Worm (Caenorhabditis elegans) whole organism, L3 larva: ENCODE data around the gene sqt-3.
A peak's percentile ranks its signal among the peaks of the same experiment; 100 is the strongest.

Experiments
- R02D3.7 ChIP-seq: fragments of 150-350 bp; optimal IDR thresholded peaks from 2 replicates; lab custom pipeline; 2014; ENCODE audit warnings: missing biosample characterization, missing genetic modification characterization
- ZK546.5 ChIP-seq: sonication (generic microtip); optimal IDR thresholded peaks from 2 replicates; lab custom pipeline; 2017; ENCODE audit warnings: missing biosample characterization, missing genetic modification characterization
- aly-2 ChIP-seq: fragments of 150-350 bp; optimal IDR thresholded peaks from 2 replicates; lab custom pipeline; 2014; ENCODE audit warnings: missing biosample characterization, missing genetic modification characterization
- ama-1 ChIP-seq: fragments of 150-350 bp; optimal IDR thresholded peaks from 2 replicates; lab custom pipeline; 2018
- ceh-16 ChIP-seq: sonication (generic microtip); optimal IDR thresholded peaks from 2 replicates; lab custom pipeline; 2017; ENCODE audit warnings: missing biosample characterization, missing genetic modification characterization
- ceh-28 ChIP-seq: fragments of 150-350 bp; optimal IDR thresholded peaks from 2 replicates; lab custom pipeline; 2014; ENCODE audit warnings: missing biosample characterization, missing genetic modification reagents, missing genetic modification characterization
- ceh-82 ChIP-seq: fragments of 150-350 bp; optimal IDR thresholded peaks from 2 replicates; lab custom pipeline; 2014; ENCODE audit warnings: missing biosample characterization, missing genetic modification characterization
- ceh-9 ChIP-seq: sonication (generic microtip); optimal IDR thresholded peaks from 2 replicates; lab custom pipeline; 2018; ENCODE audit warnings: missing biosample characterization, missing genetic modification characterization
- daf-12 ChIP-seq: fragments of 150-350 bp; optimal IDR thresholded peaks from 2 replicates; lab custom pipeline; 2014; ENCODE audit warnings: missing biosample characterization, missing genetic modification reagents, missing genetic modification characterization
- egl-27 ChIP-seq: sonication (generic microtip); optimal IDR thresholded peaks from 4 replicates; lab custom pipeline; 2017; ENCODE audit warnings: missing biosample characterization, missing genetic modification reagents, missing genetic modification characterization
- egl-5 ChIP-seq: fragments of 150-350 bp; optimal IDR thresholded peaks from 2 replicates; lab custom pipeline; 2017; ENCODE audit warnings: missing biosample characterization, missing genetic modification reagents, missing genetic modification characterization, inconsistent platforms
- elt-1 ChIP-seq: fragments of 150-350 bp; optimal IDR thresholded peaks from 2 replicates; lab custom pipeline; 2014; ENCODE audit warnings: missing biosample characterization, missing genetic modification characterization
- elt-2 ChIP-seq: sonication (generic microtip); optimal IDR thresholded peaks from 2 replicates; lab custom pipeline; 2016; ENCODE audit warnings: missing genetic modification reagents, mild to moderate bottlenecking, missing genetic modification characterization, missing compliant biosample characterization
- elt-3 ChIP-seq, 3 experiments: fragments of 150-350 bp in 1 of 3; sonication (generic microtip) in 2 of 3; optimal IDR thresholded peaks; 2 replicates in 2 of 3; 4 replicates in 1 of 3; lab custom pipeline; 2014 to 2017; ENCODE audit warnings: missing biosample characterization in 3 of 3, missing genetic modification characterization in 3 of 3
- eor-1 ChIP-seq, 2 experiments: fragments of 150-350 bp; optimal IDR thresholded peaks; 2 replicates each; lab custom pipeline; 2014 to 2018; ENCODE audit warnings: missing biosample characterization in 2 of 2, missing genetic modification characterization in 2 of 2
- fkh-10 ChIP-seq: sonication (generic microtip); optimal IDR thresholded peaks from 2 replicates; lab custom pipeline; 2017; ENCODE audit warnings: missing biosample characterization, missing genetic modification reagents, missing genetic modification characterization
- fkh-2 ChIP-seq: fragments of 150-350 bp; optimal IDR thresholded peaks from 2 replicates; lab custom pipeline; 2014; ENCODE audit warnings: missing biosample characterization, missing genetic modification reagents, missing genetic modification characterization
- fos-1 ChIP-seq: fragments of 150-350 bp; optimal IDR thresholded peaks from 2 replicates; lab custom pipeline; 2014; ENCODE audit warnings: missing biosample characterization, missing genetic modification characterization
- hmg-11 ChIP-seq: sonication (generic microtip); optimal IDR thresholded peaks from 2 replicates; lab custom pipeline; 2016; ENCODE audit warnings: missing genetic modification characterization, missing compliant biosample characterization
- jun-1 ChIP-seq: fragments of 150-350 bp; optimal IDR thresholded peaks from 2 replicates; lab custom pipeline; 2014; ENCODE audit warnings: missing biosample characterization, missing genetic modification reagents, missing genetic modification characterization
- lin-15B ChIP-seq: fragments of 150-350 bp; optimal IDR thresholded peaks from 2 replicates; lab custom pipeline; 2014; ENCODE audit warnings: missing biosample characterization, missing genetic modification characterization
- lin-39 ChIP-seq: fragments of 150-350 bp; optimal IDR thresholded peaks from 2 replicates; lab custom pipeline; 2018; ENCODE audit warnings: missing biosample characterization, missing genetic modification reagents, missing genetic modification characterization
- lsy-12 ChIP-seq: sonication (generic microtip); optimal IDR thresholded peaks from 2 replicates; lab custom pipeline; 2016; ENCODE audit warnings: mild to moderate bottlenecking, missing genetic modification characterization, missing compliant biosample characterization
- mdl-1 ChIP-seq: fragments of 150-350 bp; optimal IDR thresholded peaks from 2 replicates; lab custom pipeline; 2014; ENCODE audit warnings: missing biosample characterization, missing genetic modification characterization
- mml-1 ChIP-seq: fragments of 150-350 bp; sonication (generic microtip); optimal IDR thresholded peaks from 3 replicates; lab custom pipeline; 2014; ENCODE audit warnings: missing biosample characterization, missing genetic modification characterization
- nfya-1 ChIP-seq: sonication (generic microtip); optimal IDR thresholded peaks from 2 replicates; lab custom pipeline; 2017; ENCODE audit warnings: missing genetic modification characterization, mild to moderate bottlenecking, missing compliant biosample characterization, antibody characterized with exemption, moderate library complexity; ENCODE audit not compliant: insufficient read depth
- nhr-11 ChIP-seq: fragments of 150-350 bp; optimal IDR thresholded peaks from 2 replicates; lab custom pipeline; 2014; ENCODE audit warnings: missing biosample characterization, missing genetic modification characterization
- nhr-12 ChIP-seq: fragments of 150-350 bp; optimal IDR thresholded peaks from 2 replicates; lab custom pipeline; 2014; ENCODE audit warnings: missing biosample characterization, missing genetic modification characterization
- nhr-23 ChIP-seq: fragments of 150-350 bp; optimal IDR thresholded peaks from 2 replicates; lab custom pipeline; 2014; ENCODE audit warnings: missing biosample characterization, missing genetic modification reagents, missing genetic modification characterization
- nhr-237 ChIP-seq: fragments of 150-350 bp; optimal IDR thresholded peaks from 2 replicates; lab custom pipeline; 2014; ENCODE audit warnings: missing biosample characterization, missing genetic modification characterization
- nhr-25 ChIP-seq: sonication (generic microtip); optimal IDR thresholded peaks from 2 replicates; lab custom pipeline; 2017; ENCODE audit warnings: missing biosample characterization, missing genetic modification characterization
- nhr-28 ChIP-seq: fragments of 150-350 bp; optimal IDR thresholded peaks from 2 replicates; lab custom pipeline; 2014; ENCODE audit warnings: missing biosample characterization, missing genetic modification characterization
- nhr-43 ChIP-seq: sonication (generic microtip); optimal IDR thresholded peaks from 2 replicates; lab custom pipeline; 2016; ENCODE audit warnings: mild to moderate bottlenecking, missing genetic modification characterization, missing compliant biosample characterization; ENCODE audit not compliant: poor library complexity, severe bottlenecking
- nhr-67 ChIP-seq: fragments of 150-350 bp; optimal IDR thresholded peaks from 2 replicates; lab custom pipeline; 2014; ENCODE audit warnings: missing biosample characterization, missing genetic modification characterization
- nhr-76 ChIP-seq: fragments of 150-350 bp; sonication (generic microtip); optimal IDR thresholded peaks from 5 replicates; lab custom pipeline; 2014; ENCODE audit warnings: missing biosample characterization, missing genetic modification characterization
- nhr-77 ChIP-seq: fragments of 150-350 bp; optimal IDR thresholded peaks from 2 replicates; lab custom pipeline; 2014; ENCODE audit warnings: missing biosample characterization, missing genetic modification characterization
- pha-4 ChIP-seq: fragments of 150-350 bp; optimal IDR thresholded peaks from 2 replicates; lab custom pipeline; 2014; ENCODE audit warnings: missing biosample characterization, missing genetic modification reagents, missing genetic modification characterization
- pqm-1 ChIP-seq: fragments of 150-350 bp; optimal IDR thresholded peaks from 2 replicates; lab custom pipeline; 2017; ENCODE audit warnings: missing biosample characterization, missing genetic modification characterization, inconsistent platforms
- sea-2 ChIP-seq: fragments of 150-350 bp; sonication (generic microtip); optimal IDR thresholded peaks from 4 replicates; lab custom pipeline; 2014; ENCODE audit warnings: missing biosample characterization, missing genetic modification reagents, missing genetic modification characterization
- skn-1 ChIP-seq: fragments of 150-350 bp; optimal IDR thresholded peaks from 2 replicates; lab custom pipeline; 2014; ENCODE audit warnings: missing biosample characterization, missing genetic modification characterization
- snpc-4 ChIP-seq: fragments of 150-350 bp; optimal IDR thresholded peaks from 2 replicates; lab custom pipeline; 2014; ENCODE audit warnings: missing biosample characterization, missing genetic modification characterization
- tbx-2 ChIP-seq: sonication (generic microtip); optimal IDR thresholded peaks from 2 replicates; lab custom pipeline; 2016; ENCODE audit warnings: mild to moderate bottlenecking, missing genetic modification characterization, missing compliant biosample characterization
- unc-39 ChIP-seq: sonication (generic microtip); optimal IDR thresholded peaks from 4 replicates; lab custom pipeline; 2017; ENCODE audit warnings: missing biosample characterization, missing genetic modification characterization
- unc-62 ChIP-seq: fragments of 150-350 bp; sonication (generic microtip); optimal IDR thresholded peaks from 4 replicates; lab custom pipeline; 2014; ENCODE audit warnings: missing biosample characterization, missing genetic modification reagents, missing genetic modification characterization
- zag-1 ChIP-seq: fragments of 150-350 bp; optimal IDR thresholded peaks from 2 replicates; lab custom pipeline; 2014; ENCODE audit warnings: missing biosample characterization, missing genetic modification characterization
- ztf-11 ChIP-seq: fragments of 150-350 bp; optimal IDR thresholded peaks from 2 replicates; lab custom pipeline; 2014; ENCODE audit warnings: missing biosample characterization, missing genetic modification characterization
- ztf-4 ChIP-seq: fragments of 150-350 bp; optimal IDR thresholded peaks from 2 replicates; lab custom pipeline; 2014; ENCODE audit warnings: missing biosample characterization, missing genetic modification characterization

The sqt-3 gene

ce11 chrV:12317894-12318553 lies 34.5 kb upstream of the sqt-3 start, which contains the start of the genes R04F11.5 and R04F11.2:
R04F11.5 (minus strand) TSS chrV:12318019.
R04F11.2 (plus strand) TSS chrV:12318381.
- TF ChIP-seq mml-1 (tag; lab: Kevin White, UChicago) (no peak), nhr-25 (tag; lab: Kevin White, UChicago) (peak; percentile 80), unc-62 (no peak), ztf-4 (tag; lab: Kevin White, UChicago) (no peak), pha-4 (tag; lab: Kevin White, UChicago) (peak; percentile 93), nhr-67 (tag; lab: Kevin White, UChicago) (no peak), hmg-11 (tag; lab: Kevin White, UChicago) (peak; percentile 85), jun-1 (tag; lab: Kevin White, UChicago) (no peak), nhr-77 (tag; lab: Kevin White, UChicago) (no peak), lin-15B (tag; lab: Kevin White, UChicago) (peak; percentile 86), nhr-76 (tag; lab: Kevin White, UChicago) (no peak), nfya-1 (tag; lab: Kevin White, UChicago) (peak; percentile 94), aly-2 (no peak), ama-1 (lab: Kevin White, UChicago) (peak; percentile 51), pqm-1 (tag; lab: Kevin White, UChicago) (no peak), ceh-9 (no peak), ztf-11 (no peak), ZK546.5 (no peak), nhr-28 (tag; lab: Kevin White, UChicago) (no peak), fkh-2 (tag; lab: Kevin White, UChicago) (no peak), tbx-2 (tag; lab: Kevin White, UChicago) (no peak), R02D3.7 (tag; lab: Kevin White, UChicago) (peak; percentile 41), sea-2 (GFP tag; lab: Kevin White, UChicago) (no peak), nhr-11 (tag; lab: Kevin White, UChicago) (no peak), nhr-12 (tag; lab: Kevin White, UChicago) (no peak), lin-39 (tag; lab: Kevin White, UChicago) (peak; percentile 79), skn-1 (tag; lab: Kevin White, UChicago) (no peak), zag-1 (no peak), nhr-237 (tag; lab: Kevin White, UChicago) (no peak), elt-3 (tag; optimal IDR thresholded peaks at IDR 0.05; lab: Kevin White, UChicago) (no peak), elt-2 (tag; lab: Kevin White, UChicago) (peak; percentile 50), unc-39 (no peak), fos-1 (tag; lab: Kevin White, UChicago) (no peak), ceh-82 (tag; lab: Kevin White, UChicago) (no peak), nhr-23 (tag; lab: Kevin White, UChicago) (no peak), ceh-16 (no peak), mdl-1 (tag; lab: Kevin White, UChicago) (no peak), egl-27 (tag; lab: Kevin White, UChicago) (no peak), daf-12 (tag; lab: Kevin White, UChicago) (no peak), snpc-4 (tag; lab: Kevin White, UChicago) (peak; percentile 81), lsy-12 (tag; lab: Kevin White, UChicago) (no peak), nhr-43 (tag; lab: Kevin White, UChicago) (peak; percentile 14), fkh-10 (GFP tag; lab: Kevin White, UChicago) (no peak), ceh-28 (peak; percentile 41), elt-1 (tag; lab: Kevin White, UChicago) (peak; percentile 45), eor-1 (tag; optimal IDR thresholded peaks at IDR 0.05; lab: Kevin White, UChicago) (peak in 1 of 2 experiments; percentile 4), egl-5 (peak; percentile 90)
